Worm (Caenorhabditis elegans) whole organism, early embryonic: ENCODE data around the gene oac-3.

Source experiments
- B0310.2 ChIP-seq: sonication (generic microtip); optimal IDR thresholded peaks from 2 replicates; lab custom pipeline; 2016; ENCODE audit warnings: mild to moderate bottlenecking, missing genetic modification characterization, missing compliant biosample characterization
- F13C5.2 ChIP-seq: sonication (generic microtip); optimal IDR thresholded peaks from 2 replicates; lab custom pipeline; 2017; ENCODE audit warnings: mild to moderate bottlenecking, missing genetic modification characterization, inconsistent platforms, missing compliant biosample characterization
- aly-1 ChIP-seq: sonication (generic microtip); optimal IDR thresholded peaks from 2 replicates; lab custom pipeline; 2016; ENCODE audit warnings: missing genetic modification characterization, missing compliant biosample characterization
- ama-1 ChIP-seq: fragments of 150-350 bp; optimal IDR thresholded peaks from 2 replicates; lab custom pipeline; 2014
- ceh-13 ChIP-seq: fragments of 200-800 bp; sonication (Bioruptor generic); optimal IDR thresholded peaks from 2 replicates; lab custom pipeline; 2018; ENCODE audit warnings: mild to moderate bottlenecking, missing genetic modification characterization, missing compliant biosample characterization
- ceh-36 ChIP-seq: sonication (generic microtip); optimal IDR thresholded peaks from 2 replicates; lab custom pipeline; 2016; ENCODE audit warnings: missing genetic modification characterization, inconsistent platforms, missing compliant biosample characterization
- ets-7 ChIP-seq: sonication (generic microtip); optimal IDR thresholded peaks from 2 replicates; lab custom pipeline; 2016; ENCODE audit warnings: missing genotype, missing genetic modification characterization, missing compliant biosample characterization
- flt-1 ChIP-seq: fragments of 200-800 bp; sonication (Bioruptor generic); IDR thresholded peaks from 2 replicates; pipeline ENCODE4 v1.3.6; 2022; ENCODE audit warnings: missing genetic modification characterization, missing compliant biosample characterization
- hmbx-1 ChIP-seq: sonication (generic microtip); optimal IDR thresholded peaks from 2 replicates; lab custom pipeline; 2016; ENCODE audit warnings: mild to moderate bottlenecking, missing genetic modification characterization, missing compliant biosample characterization
- hmg-4 ChIP-seq: fragments of 200-800 bp; sonication (Bioruptor generic); optimal IDR thresholded peaks from 2 replicates; lab custom pipeline; 2018; ENCODE audit warnings: mild to moderate bottlenecking, missing genetic modification characterization, missing compliant biosample characterization
- hnd-1 ChIP-seq: sonication (generic microtip); optimal IDR thresholded peaks from 2 replicates; lab custom pipeline; 2016; ENCODE audit warnings: missing genetic modification characterization, missing compliant biosample characterization
- pes-1 ChIP-seq: fragments of 200-800 bp; sonication (Bioruptor generic); IDR thresholded peaks from 2 replicates; pipeline ENCODE4 v1.3.6; 2022; ENCODE audit warnings: missing genetic modification reagents, missing genetic modification characterization, missing compliant biosample characterization
- scrt-1 ChIP-seq: fragments of 200-800 bp; sonication (Bioruptor generic); IDR thresholded peaks from 2 replicates; pipeline ENCODE4 v1.3.6; 2022; ENCODE audit warnings: missing genetic modification characterization, missing compliant biosample characterization
- sea-1 ChIP-seq: fragments of 200-800 bp; sonication (Bioruptor generic); conservative IDR thresholded peaks from 2 replicates; pipeline ENCODE4 v1.3.6; 2022; ENCODE audit warnings: missing genetic modification characterization, missing compliant biosample characterization
- tbx-11 ChIP-seq: fragments of 200-800 bp; sonication (Bioruptor generic); IDR thresholded peaks from 2 replicates; pipeline ENCODE4 v1.3.6; 2022; ENCODE audit warnings: missing genetic modification characterization, missing compliant biosample characterization
- tbx-37 ChIP-seq: fragments of 200-800 bp; sonication (Bioruptor generic); conservative IDR thresholded peaks from 2 replicates; pipeline ENCODE4 v1.3.6; 2022; ENCODE audit warnings: missing genetic modification reagents, missing genetic modification characterization, missing compliant biosample characterization
- tra-4 ChIP-seq: sonication (generic microtip); optimal IDR thresholded peaks from 2 replicates; lab custom pipeline; 2017; ENCODE audit warnings: missing genetic modification characterization, missing compliant biosample characterization

The oac-3 gene

DNA sequence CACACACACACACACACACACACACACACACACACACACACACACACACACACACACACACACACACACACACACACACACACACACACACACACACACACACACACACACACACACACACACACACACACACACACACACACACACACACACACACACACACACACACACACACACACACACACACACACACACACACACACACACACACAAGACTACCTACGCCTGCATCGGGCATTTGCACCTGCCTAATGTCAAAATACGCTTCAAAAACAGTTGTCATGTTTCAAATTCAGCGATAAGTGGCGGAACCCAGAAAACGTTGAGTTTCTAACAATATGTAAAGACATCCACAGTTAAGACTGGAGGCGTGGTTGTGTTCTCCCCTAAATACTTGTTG lies 30.4 kb upstream of the oac-3 start:
- TF ChIP-seq B0310.2 (peak; percentile 10), hmbx-1 (peak; percentile 30)

DNA sequence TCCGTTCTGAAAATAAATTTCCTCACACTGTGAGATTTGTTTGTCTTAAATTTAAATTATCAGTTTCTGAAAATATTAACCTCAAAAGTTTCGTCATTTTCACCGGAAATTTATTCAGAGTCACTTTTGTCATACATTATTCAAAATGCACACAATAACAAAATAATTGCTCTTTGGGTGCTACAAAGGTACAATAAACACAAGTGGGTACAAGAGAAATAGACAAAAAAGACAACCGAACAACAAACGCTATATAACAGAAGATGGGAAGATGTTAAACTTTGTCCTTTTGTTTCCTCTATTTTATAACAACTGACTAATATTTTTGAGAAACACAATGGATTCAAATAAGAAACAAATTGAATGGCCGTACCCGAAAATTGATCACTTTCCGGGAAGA lies 29.8 kb upstream of the oac-3 start:
- no peak for TF ChIP-seq ama-1 (lab: Kevin White, UChicago)

DNA sequence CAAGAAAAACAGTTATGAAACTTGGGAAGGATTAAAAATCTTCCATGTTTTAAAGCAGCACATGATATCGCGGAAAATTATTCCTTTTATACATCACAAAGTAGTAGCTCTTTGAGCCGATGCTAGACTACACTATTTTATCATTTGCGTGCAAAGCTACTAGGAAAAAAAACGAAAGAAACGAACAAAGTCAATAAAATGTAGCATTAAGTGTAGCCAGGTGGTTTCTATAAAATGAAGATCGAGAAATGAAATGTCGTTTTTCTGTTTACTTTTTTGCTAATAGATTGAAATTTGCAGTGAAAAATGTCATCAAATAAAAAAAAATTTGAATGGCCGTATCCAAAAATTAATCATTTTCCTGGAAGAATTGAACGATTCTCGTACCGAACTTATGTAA lies 26.4 kb upstream of the oac-3 start, which contains the start of gene cpt-5:
TSS of gene cpt-5 (plus strand) at position 301 of the 400 bp plus-strand sequence.
- TF ChIP-seq ceh-13 (no peak), sea-1 (GFP tag; lab: Robert Waterston, UW) (no peak), hmbx-1 (no peak), tra-4 (no peak), pes-1 (GFP tag; lab: Robert Waterston, UW) (no peak), flt-1 (GFP tag; lab: Robert Waterston, UW) (no peak), aly-1 (tag; lab: Kevin White, UChicago) (no peak), ama-1 (lab: Kevin White, UChicago) (no peak), scrt-1 (GFP tag; lab: Robert Waterston, UW) (no peak)

DNA sequence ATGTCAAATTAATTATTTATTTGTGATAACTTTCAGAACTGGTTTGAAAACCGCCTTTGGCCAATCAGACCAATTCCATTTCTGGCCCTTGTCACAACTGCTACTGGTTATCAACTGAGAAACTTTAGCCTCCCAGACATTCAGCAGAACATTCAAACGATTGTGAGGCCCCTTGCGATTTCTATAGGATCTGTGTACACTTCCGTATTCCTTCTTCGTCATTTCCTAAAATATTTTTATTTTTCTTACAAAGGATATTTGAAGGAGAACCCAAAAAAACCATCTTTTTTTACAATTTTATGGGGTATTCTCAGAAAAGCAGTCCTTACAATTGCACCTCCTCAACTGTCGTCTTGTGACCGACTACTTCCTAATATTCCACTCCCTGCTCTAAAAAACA lies 26.0 kb upstream of the oac-3 start:
- no peak for TF ChIP-seq tbx-37
- no peak for TF ChIP-seq hmbx-1
- TF ChIP-seq ceh-36 (tag; lab: Kevin White, UChicago) = no peak
- no peak for TF ChIP-seq flt-1 (GFP tag; lab: Robert Waterston, UW)
- TF ChIP-seq tra-4 = no peak
- TF ChIP-seq ets-7 = no peak
- no peak for TF ChIP-seq pes-1 (GFP tag; lab: Robert Waterston, UW)
- TF ChIP-seq ceh-13 = no peak
- TF ChIP-seq tbx-11 (GFP tag; lab: Robert Waterston, UW) = no peak
- TF ChIP-seq ama-1 (lab: Kevin White, UChicago) = no peak
- no peak for TF ChIP-seq hmg-4
- no peak for TF ChIP-seq aly-1 (tag; lab: Kevin White, UChicago)
- TF ChIP-seq sea-1 (GFP tag; lab: Robert Waterston, UW) = no peak
- TF ChIP-seq F13C5.2 (tag; lab: Kevin White, UChicago) = no peak
- TF ChIP-seq scrt-1 (GFP tag; lab: Robert Waterston, UW) = no peak
- no peak for TF ChIP-seq B0310.2

DNA sequence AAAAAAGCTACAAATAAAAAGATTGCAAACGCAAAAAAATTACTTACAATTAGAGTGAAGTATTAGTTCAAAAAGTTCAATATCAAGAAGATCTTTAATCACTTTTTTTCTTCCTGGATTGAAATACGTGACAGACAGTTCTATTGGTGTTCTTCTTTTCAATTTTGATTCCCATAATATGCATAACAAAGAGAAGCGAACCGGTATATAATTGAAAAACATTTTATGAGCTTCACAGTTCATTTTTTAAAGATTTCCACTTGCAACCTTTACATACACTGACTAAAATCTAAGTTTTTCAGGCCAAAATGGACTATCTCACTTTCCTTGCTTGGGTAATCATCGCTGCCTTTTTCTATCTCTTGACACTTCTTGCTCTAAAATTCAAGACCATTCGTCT lies 22.8 kb upstream of the oac-3 start, which contains the start of gene T22G5.1:
TSS of gene T22G5.1 (plus strand) at position 301 of the 400 bp plus-strand sequence.
- TF ChIP-seq ceh-36 (tag; lab: Kevin White, UChicago) (no peak), ceh-13 (no peak), flt-1 (GFP tag; lab: Robert Waterston, UW) (no peak), B0310.2 (no peak), ama-1 (lab: Kevin White, UChicago) (no peak), hmg-4 (no peak), sea-1 (GFP tag; lab: Robert Waterston, UW) (no peak), tbx-37 (no peak), hmbx-1 (no peak), ets-7 (no peak), aly-1 (tag; lab: Kevin White, UChicago) (no peak), pes-1 (GFP tag; lab: Robert Waterston, UW) (no peak)

DNA sequence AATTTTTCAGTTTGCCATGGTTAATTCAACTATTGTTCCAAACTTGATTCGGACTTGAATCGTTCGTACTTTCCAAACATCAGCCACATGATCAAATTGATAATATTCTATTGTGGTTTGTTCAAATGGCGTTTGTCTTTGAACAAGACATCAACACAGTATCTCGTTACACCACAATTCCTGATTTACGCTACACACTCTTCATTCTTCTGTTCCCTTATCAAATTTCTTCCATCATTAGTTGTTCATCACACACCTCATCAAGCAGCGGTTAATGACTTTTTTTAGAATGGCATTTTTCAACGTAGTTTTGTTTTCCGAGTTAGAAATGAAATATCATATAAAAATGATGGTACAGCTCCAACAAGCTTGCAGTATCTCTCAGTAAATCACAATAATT lies 21.1 kb upstream of the oac-3 start:
- TF ChIP-seq hmg-4 = no peak
- TF ChIP-seq tbx-11 (GFP tag; lab: Robert Waterston, UW) = no peak
- TF ChIP-seq tbx-37 = no peak
- TF ChIP-seq ets-7 = no peak
- TF ChIP-seq ceh-36 (tag; lab: Kevin White, UChicago) = no peak
- TF ChIP-seq ama-1 (lab: Kevin White, UChicago) = no peak
- no peak for TF ChIP-seq sea-1 (GFP tag; lab: Robert Waterston, UW)
- no peak for TF ChIP-seq hmbx-1

- TF ChIP-seq F13C5.2 (tag; lab: Kevin White, UChicago) (no peak), hmbx-1 (no peak), pes-1 (GFP tag; lab: Robert Waterston, UW) (no peak), sea-1 (GFP tag; lab: Robert Waterston, UW) (no peak), aly-1 (tag; lab: Kevin White, UChicago) (no peak), tra-4 (no peak), ama-1 (lab: Kevin White, UChicago) (no peak), ceh-36 (tag; lab: Kevin White, UChicago) (no peak), flt-1 (GFP tag; lab: Robert Waterston, UW) (no peak), B0310.2 (no peak), ets-7 (no peak), hmg-4 (no peak), tbx-11 (GFP tag; lab: Robert Waterston, UW) (no peak), ceh-13 (no peak), hnd-1 (tag; lab: Kevin White, UChicago) (no peak), tbx-37 (no peak)
Measured at ce11 chrV:13879241-13879640, 20.1 kb upstream of the oac-3 start, which contains the start of gene lbp-7. Gene lbp-7, plus strand, starts transcription at chrV:13879552.

- TF ChIP-seq ceh-36 (tag; lab: Kevin White, UChicago) (no peak), tbx-37 (no peak), scrt-1 (GFP tag; lab: Robert Waterston, UW) (no peak), B0310.2 (no peak), hmg-4 (no peak), flt-1 (GFP tag; lab: Robert Waterston, UW) (no peak), hnd-1 (tag; lab: Kevin White, UChicago) (no peak), ama-1 (lab: Kevin White, UChicago) (no peak), tra-4 (no peak), pes-1 (GFP tag; lab: Robert Waterston, UW) (no peak)
Measured at ce11 chrV:13880163-13880562, 19.1 kb upstream of the oac-3 start.

DNA sequence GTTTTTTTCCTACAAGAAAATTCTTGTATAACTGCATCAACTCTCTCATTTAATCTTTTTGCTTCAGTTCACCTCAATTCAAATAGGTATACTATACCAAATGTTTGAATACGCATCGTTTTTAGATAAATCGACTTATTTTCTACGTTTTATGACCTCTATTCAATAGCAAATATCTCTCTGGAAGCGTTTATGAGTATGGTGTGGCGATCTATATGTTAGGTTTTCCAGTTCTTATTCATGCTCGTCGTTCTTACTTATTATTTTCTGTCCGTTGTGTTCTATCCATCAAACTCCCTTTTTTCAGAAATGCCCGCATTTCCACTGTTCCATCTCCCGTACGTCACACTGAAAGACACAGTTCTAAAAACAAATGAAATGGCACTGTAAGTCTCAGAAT lies 18.7 kb upstream of the oac-3 start, which contains the start of gene T22G5.3:
TSS of gene T22G5.3 (plus strand) at position 301 of the 400 bp plus-strand sequence.
- no peak for TF ChIP-seq ama-1 (lab: Kevin White, UChicago)
- TF ChIP-seq aly-1 (tag; lab: Kevin White, UChicago) = no peak
- TF ChIP-seq pes-1 (GFP tag; lab: Robert Waterston, UW) = no peak
- no peak for TF ChIP-seq hmbx-1
- no peak for TF ChIP-seq ceh-13
- no peak for TF ChIP-seq tra-4
- no peak for TF ChIP-seq hmg-4
- no peak for TF ChIP-seq sea-1 (GFP tag; lab: Robert Waterston, UW)
- TF ChIP-seq scrt-1 (GFP tag; lab: Robert Waterston, UW) = no peak
